Worm (Caenorhabditis elegans): Measurements from ENCODE around the gene C02F5.12.

C02F5.12 gene

DNA sequence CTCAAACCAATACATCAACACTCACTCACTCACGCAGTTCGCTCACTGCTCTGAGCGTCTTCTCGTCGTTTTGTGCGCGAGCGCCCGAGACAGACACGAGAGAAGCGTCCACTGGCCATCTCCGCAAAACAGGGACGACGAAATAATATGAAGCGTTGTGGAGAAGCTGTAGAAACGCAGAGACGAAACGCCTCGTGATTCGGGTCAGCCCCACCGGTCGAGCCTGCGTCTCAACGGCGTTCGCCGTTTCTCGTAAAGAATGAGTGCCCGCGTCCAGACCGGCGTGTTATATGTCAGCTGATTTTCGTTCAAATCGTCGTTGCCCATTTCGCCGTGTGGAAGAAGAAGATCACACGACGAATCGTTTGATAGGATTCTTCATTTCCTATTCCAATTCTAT is 15.3 kb downstream of the C02F5.12 start, which contains the start of gene fbxl-1:
Gene fbxl-1 (plus strand): TSS at position 320 of the 400 bp plus-strand sequence.
- no peak for TF ChIP-seq unc-62 (GFP tag; optimal IDR thresholded peaks at IDR 0.05)

DNA sequence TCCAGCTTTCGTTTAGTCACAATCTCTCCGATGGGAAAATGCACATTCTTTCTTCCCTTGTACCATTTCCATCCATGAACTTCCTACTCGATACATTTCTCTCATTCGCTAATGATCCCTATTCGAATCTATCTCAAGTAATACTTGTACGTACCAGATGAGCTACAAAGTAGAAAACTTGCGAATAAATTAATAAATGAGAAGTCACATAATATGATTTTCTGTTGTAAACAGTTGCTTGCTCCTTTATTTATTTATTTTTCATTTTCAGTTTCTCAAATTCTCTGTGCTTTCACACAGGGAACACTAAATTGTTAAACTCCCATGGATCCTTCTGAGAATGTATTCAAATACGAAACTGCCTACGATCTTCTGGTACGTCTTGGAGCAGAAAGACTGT is 16.7 kb downstream of the C02F5.12 start, which contains the start of gene rfs-1:
Gene rfs-1 (plus strand): TSS at position 301 of the 400 bp plus-strand sequence.
- no peak for TF ChIP-seq unc-62 (GFP tag; optimal IDR thresholded peaks at IDR 0.05)

DNA sequence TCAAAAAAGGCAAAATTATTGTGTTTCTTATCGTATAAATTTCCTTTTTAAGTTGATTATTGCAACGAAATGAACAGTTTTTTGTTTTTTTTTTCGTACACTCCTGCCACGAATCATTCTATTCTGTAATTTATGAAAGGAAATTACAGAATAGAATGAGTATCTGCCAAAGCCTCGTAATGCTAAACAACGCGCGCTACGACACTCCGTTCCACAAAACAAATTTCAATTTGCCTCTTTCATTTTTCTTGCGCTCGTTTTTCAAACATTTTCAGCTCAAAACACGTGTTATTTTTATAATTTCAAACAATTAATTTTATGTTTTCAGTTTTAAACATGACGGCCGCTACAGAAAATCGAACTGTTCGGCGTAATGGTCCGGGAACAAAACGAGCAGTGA is 18.1 kb downstream of the C02F5.12 start, which contains the start of gene mob-4:
Gene mob-4 (plus strand): TSS at position 329 of the 400 bp plus-strand sequence.
- no peak for TF ChIP-seq unc-62 (GFP tag; optimal IDR thresholded peaks at IDR 0.05)

ce11 chrIII:8220081-8220480 is 22.7 kb downstream of the C02F5.12 start:
- no peak for TF ChIP-seq unc-62 (GFP tag; optimal IDR thresholded peaks at IDR 0.05)

ce11 chrIII:8217919-8218318 is 24.9 kb downstream of the C02F5.12 start, which contains the start of gene C30A5.16:
C30A5.16 (plus strand) TSS chrIII:8218219.
- TF ChIP-seq unc-62 (GFP tag; optimal IDR thresholded peaks at IDR 0.05), result no peak

DNA sequence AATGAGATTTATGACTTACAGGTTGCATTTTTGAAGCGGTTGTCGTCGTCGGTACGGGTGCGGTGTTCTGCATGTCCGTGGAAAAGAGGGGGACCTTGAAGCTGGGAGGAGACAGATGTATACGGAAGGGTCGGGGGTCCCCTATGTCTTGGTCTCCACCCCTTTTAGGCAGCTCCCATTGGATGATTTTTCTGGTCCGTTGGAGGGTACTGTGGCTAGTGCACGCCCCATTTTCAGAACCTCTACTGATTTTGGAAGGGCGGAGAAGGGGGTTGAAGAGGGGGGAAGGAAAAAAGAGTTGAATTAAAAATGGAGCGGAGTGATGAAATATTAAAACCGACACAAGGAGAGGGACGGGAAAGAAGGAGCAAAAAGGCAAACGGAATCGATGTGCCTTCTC is 26.6 kb downstream of the C02F5.12 start, which contains the start of gene unc-86:
Gene unc-86 (minus strand): TSS at position 113 of the 400 bp plus-strand sequence.
- no peak for TF ChIP-seq unc-62 (GFP tag; optimal IDR thresholded peaks at IDR 0.05)

DNA sequence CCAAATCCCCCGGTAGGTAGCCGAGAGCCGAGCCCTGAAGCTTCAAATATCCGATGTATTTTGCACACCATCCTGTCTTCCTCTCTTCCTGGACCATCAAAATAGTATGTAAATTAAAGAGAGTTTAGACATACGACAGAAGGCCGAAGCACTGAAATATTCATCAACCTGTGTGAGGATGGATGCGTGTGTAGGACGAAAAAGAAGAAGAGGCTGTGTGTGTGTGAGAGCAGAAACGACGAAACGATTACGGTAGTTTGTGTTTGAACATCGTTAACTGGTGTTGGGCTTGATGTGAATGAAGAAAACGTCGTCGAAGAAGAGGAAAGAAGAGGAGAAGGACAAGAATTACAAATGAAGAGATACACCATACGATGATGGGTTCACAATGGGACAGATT is 31.3 kb downstream of the C02F5.12 start:
- no peak for TF ChIP-seq unc-62 (GFP tag; optimal IDR thresholded peaks at IDR 0.05)

DNA sequence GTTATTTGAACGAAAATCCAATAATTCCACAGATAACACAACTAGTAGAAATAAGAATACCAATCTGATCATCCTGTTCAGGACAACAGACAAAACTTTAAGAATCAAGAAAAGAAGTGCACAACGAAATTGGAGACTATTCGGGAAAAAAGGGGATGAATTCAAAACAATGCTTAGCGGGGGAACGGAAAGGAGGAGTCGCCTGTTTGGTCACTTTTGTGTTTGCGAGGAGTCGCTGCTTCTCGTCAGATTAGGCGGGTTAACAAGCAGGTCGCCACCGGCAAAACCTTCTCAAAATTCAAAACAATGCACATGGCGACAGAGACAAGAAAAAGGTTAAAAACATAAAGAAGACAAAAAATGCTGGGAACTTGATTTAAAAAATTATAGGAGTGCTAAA is 33.1 kb downstream of the C02F5.12 start, which contains the start of gene C30A5.10:
Gene C30A5.10 (minus strand): TSS at position 101 of the 400 bp plus-strand sequence.
- no peak for TF ChIP-seq unc-62 (GFP tag; optimal IDR thresholded peaks at IDR 0.05)

- no peak for TF ChIP-seq unc-62 (GFP tag; optimal IDR thresholded peaks at IDR 0.05)
Observed at ce11 chrIII:8202754-8203153, 40.1 kb downstream of the C02F5.12 start, which contains the start of gene snb-5. snb-5 (plus strand) TSS chrIII:8203054.

DNA sequence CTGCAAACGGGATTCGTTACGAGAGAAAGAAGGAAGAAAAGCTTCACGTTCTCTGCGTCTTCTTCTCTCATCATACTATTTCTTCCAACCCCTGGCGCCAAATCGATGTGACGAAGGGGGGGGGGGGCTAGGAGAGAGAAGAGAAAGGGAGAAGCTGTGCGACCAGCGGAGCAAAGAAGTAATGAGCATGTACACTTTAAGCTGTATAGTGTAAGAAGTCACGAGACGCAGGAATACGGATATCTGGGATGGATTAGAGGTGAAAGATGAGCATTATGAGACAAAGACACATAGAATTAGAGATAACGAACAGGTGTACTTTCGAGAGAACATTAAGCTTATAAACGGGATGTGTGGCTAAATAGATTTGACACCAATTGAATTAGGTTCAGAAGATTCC is 41.1 kb downstream of the C02F5.12 start:
- no peak for TF ChIP-seq unc-62 (GFP tag; optimal IDR thresholded peaks at IDR 0.05)

ce11 chrIII:8201117-8201516 is 41.7 kb downstream of the C02F5.12 start, which contains the start of gene unc-36:
unc-36 (minus strand) TSS chrIII:8201217.
- TF ChIP-seq unc-62 (GFP tag; optimal IDR thresholded peaks at IDR 0.05), result no peak

DNA sequence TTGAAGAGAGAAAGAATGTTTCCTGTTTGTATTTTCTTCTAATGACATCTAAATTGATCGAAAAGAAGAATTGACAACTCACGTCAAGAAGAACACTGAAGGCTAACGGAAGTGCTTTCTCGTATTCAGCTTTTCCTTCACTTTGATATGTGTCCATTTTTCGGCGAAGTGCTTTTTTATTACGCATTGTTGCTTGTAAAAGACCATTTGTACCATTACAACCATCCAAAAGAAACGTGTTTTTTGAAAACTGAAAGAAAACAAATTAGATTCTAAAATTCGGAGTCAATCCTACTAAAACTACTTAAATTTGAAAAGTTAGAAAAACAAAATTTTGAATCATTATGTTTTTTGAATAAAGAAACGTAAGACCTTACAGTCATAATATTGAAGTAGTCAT is 43.8 kb downstream of the C02F5.12 start:
- no peak for TF ChIP-seq unc-62 (GFP tag; optimal IDR thresholded peaks at IDR 0.05)

ce11 chrIII:8191695-8192094 is 51.1 kb downstream of the C02F5.12 start, which contains the start of gene C50C3.1:
C50C3.1 (plus strand) TSS chrIII:8191995.
- TF ChIP-seq unc-62 (GFP tag; optimal IDR thresholded peaks at IDR 0.05), result no peak

Data from whole organism, dauer.